Worm (Caenorhabditis elegans) whole organism, young adult: Measurements from ENCODE around the gene T09F3.4.
A peak's percentile ranks its signal among the peaks of the same experiment; 100 is the strongest.
"Not testable (repeated sequence)": the region's sequence is repeated elsewhere in the genome, so short reads cannot be mapped to it uniquely, and the experiment has no call there.

Experiments
- B0336.3 ChIP-seq: fragments of 200-800 bp; sonication (Bioruptor generic); IDR thresholded peaks from 2 replicates; pipeline ENCODE4 v1.3.6; 2022; ENCODE audit warnings: missing genetic modification characterization, missing compliant biosample characterization
- D2030.7 ChIP-seq: fragments of 200-800 bp; sonication (Bioruptor generic); IDR thresholded peaks from 2 replicates; pipeline ENCODE4 v1.3.6; 2022; ENCODE audit warnings: missing genetic modification reagents, missing genetic modification characterization, missing compliant biosample characterization
- Y53G8AR.9 ChIP-seq: fragments of 200-800 bp; sonication (Bioruptor generic); conservative IDR thresholded peaks from 2 replicates; pipeline ENCODE4 v1.3.6; 2022; ENCODE audit warnings: missing genetic modification reagents, missing genetic modification characterization, missing compliant biosample characterization
- Y79H2A.3 ChIP-seq: fragments of 200-800 bp; sonication (Bioruptor generic); conservative IDR thresholded peaks from 2 replicates; pipeline ENCODE4 v1.3.6; 2022; ENCODE audit warnings: missing genetic modification reagents, missing genetic modification characterization, missing compliant biosample characterization
- ama-1 ChIP-seq, 3 experiments: fragments of 150-350 bp in 1 of 3; sonication (generic microtip) in 2 of 3; optimal IDR thresholded peaks; 2 replicates each; lab custom pipeline; 2014 to 2018; ENCODE audit warnings: missing biosample characterization in 2 of 3, missing genetic modification characterization in 2 of 3, missing genetic modification reagents in 2 of 3
- attf-5 ChIP-seq: fragments of 200-800 bp; sonication (Bioruptor generic); optimal IDR thresholded peaks from 2 replicates; lab custom pipeline; 2018; ENCODE audit warnings: mild to moderate bottlenecking, missing genetic modification characterization, missing compliant biosample characterization
- cebp-1 ChIP-seq, 2 experiments: fragments of 200-800 bp in 1 of 2; sonication (Bioruptor generic) in 1 of 2; sonication (generic microtip) in 1 of 2; IDR thresholded peaks in 1 of 2; optimal IDR thresholded peaks in 1 of 2; 2 replicates each; pipeline versions ENCODE4 v1.3.6 to Lab custom; 2017 to 2022; ENCODE audit warnings: missing compliant biosample characterization in 2 of 2, missing genetic modification characterization in 2 of 2, mild to moderate bottlenecking in 1 of 2, missing genetic modification reagents in 1 of 2, moderate library complexity in 1 of 2
- cebp-2 ChIP-seq: fragments of 200-800 bp; sonication (Bioruptor generic); IDR thresholded peaks from 2 replicates; pipeline ENCODE4 v1.3.6; 2022; ENCODE audit warnings: missing genetic modification characterization, missing compliant biosample characterization
- ceh-40 ChIP-seq: fragments of 200-800 bp; sonication (Bioruptor generic); IDR thresholded peaks from 2 replicates; pipeline ENCODE4 v1.3.6; 2022; ENCODE audit warnings: missing genetic modification characterization, missing compliant biosample characterization
- ceh-91 ChIP-seq: fragments of 200-800 bp; sonication (Bioruptor generic); IDR thresholded peaks from 2 replicates; pipeline ENCODE4 v1.3.6; 2022; ENCODE audit warnings: missing genetic modification reagents, missing genetic modification characterization, missing compliant biosample characterization
- chd-7 ChIP-seq: sonication (generic microtip); optimal IDR thresholded peaks from 2 replicates; lab custom pipeline; 2016; ENCODE audit warnings: mild to moderate bottlenecking, missing genetic modification characterization, moderate library complexity, missing compliant biosample characterization
- die-1 ChIP-seq: sonication (generic microtip); optimal IDR thresholded peaks from 2 replicates; lab custom pipeline; 2016; ENCODE audit warnings: missing genotype, mild to moderate bottlenecking, missing genetic modification characterization, missing compliant biosample characterization
- dox-1 ChIP-seq: fragments of 200-800 bp; sonication (Bioruptor generic); IDR thresholded peaks from 2 replicates; pipeline ENCODE4 v1.3.6; 2022; ENCODE audit warnings: missing genetic modification reagents, missing genetic modification characterization, missing compliant biosample characterization
- dpff-1 ChIP-seq: sonication (generic microtip); optimal IDR thresholded peaks from 2 replicates; lab custom pipeline; 2017; ENCODE audit warnings: mild to moderate bottlenecking, missing genetic modification characterization, missing compliant biosample characterization
- him-1 ChIP-seq: sonication (generic microtip); optimal IDR thresholded peaks from 2 replicates; lab custom pipeline; 2016; ENCODE audit warnings: missing genotype, missing genetic modification reagents, missing genetic modification characterization, missing compliant biosample characterization
- hmg-1.2 ChIP-seq: fragments of 200-800 bp; sonication (Bioruptor generic); IDR thresholded peaks from 2 replicates; pipeline ENCODE4 v1.3.6; 2022; ENCODE audit warnings: missing genetic modification reagents, missing genetic modification characterization, missing compliant biosample characterization
- let-526 ChIP-seq: fragments of 200-800 bp; sonication (Bioruptor generic); IDR thresholded peaks from 2 replicates; pipeline ENCODE4 v1.3.6; 2022; ENCODE audit warnings: missing genetic modification reagents, missing genetic modification characterization, missing compliant biosample characterization
- lin-26 ChIP-seq: fragments of 200-800 bp; sonication (Bioruptor generic); IDR thresholded peaks from 2 replicates; pipeline ENCODE4 v1.3.6; 2022; ENCODE audit warnings: missing genetic modification reagents, missing genetic modification characterization, missing compliant biosample characterization
- lsl-1 ChIP-seq: fragments of 200-800 bp; sonication (Bioruptor generic); optimal IDR thresholded peaks from 2 replicates; lab custom pipeline; 2018; ENCODE audit warnings: mild to moderate bottlenecking, missing genetic modification characterization, moderate library complexity, missing compliant biosample characterization
- madf-10 ChIP-seq: sonication (generic microtip); optimal IDR thresholded peaks from 2 replicates; lab custom pipeline; 2016; ENCODE audit warnings: mild to moderate bottlenecking, missing genetic modification characterization, missing compliant biosample characterization
- madf-6 ChIP-seq: fragments of 200-800 bp; sonication (Bioruptor generic); IDR thresholded peaks from 2 replicates; pipeline ENCODE4 v1.3.6; 2022; ENCODE audit warnings: missing genetic modification reagents, missing genetic modification characterization, missing compliant biosample characterization
- madf-8 ChIP-seq: fragments of 200-800 bp; sonication (Bioruptor generic); conservative IDR thresholded peaks from 2 replicates; pipeline ENCODE4 v1.3.6; 2022; ENCODE audit warnings: missing genetic modification reagents, missing genetic modification characterization, missing compliant biosample characterization
- nfyb-1 ChIP-seq: fragments of 200-800 bp; sonication (Bioruptor generic); IDR thresholded peaks from 2 replicates; pipeline ENCODE4 v1.3.6; 2022; ENCODE audit warnings: missing genetic modification reagents, missing genetic modification characterization, missing compliant biosample characterization
- nhr-80 ChIP-seq: sonication (generic microtip); optimal IDR thresholded peaks from 2 replicates; lab custom pipeline; 2016; ENCODE audit warnings: missing genetic modification characterization, missing compliant biosample characterization
- pha-4 ChIP-seq: fragments of 150-350 bp; sonication (generic microtip); optimal IDR thresholded peaks from 2 replicates; lab custom pipeline; 2014; ENCODE audit warnings: missing biosample characterization, missing genetic modification reagents, missing genetic modification characterization
- repo-1 ChIP-seq: sonication (generic microtip); optimal IDR thresholded peaks from 2 replicates; lab custom pipeline; 2017; ENCODE audit warnings: mild to moderate bottlenecking, missing genetic modification characterization, missing compliant biosample characterization
- sea-2 ChIP-seq: fragments of 200-800 bp; sonication (Bioruptor generic); IDR thresholded peaks from 2 replicates; pipeline ENCODE4 v1.3.6; 2022; ENCODE audit warnings: missing genetic modification characterization, missing compliant biosample characterization
- snpc-3.4 ChIP-seq: sonication (generic microtip); optimal IDR thresholded peaks from 2 replicates; lab custom pipeline; 2017; ENCODE audit warnings: missing genetic modification characterization, mild to moderate bottlenecking, missing compliant biosample characterization, antibody characterized with exemption, moderate library complexity, missing genotype, missing genetic modification reagents
- somi-1 ChIP-seq: fragments of 200-800 bp; sonication (Bioruptor generic); optimal IDR thresholded peaks from 2 replicates; lab custom pipeline; 2018; ENCODE audit warnings: mild to moderate bottlenecking, missing genetic modification characterization, missing compliant biosample characterization
- tlf-1 ChIP-seq: fragments of 200-800 bp; sonication (Bioruptor generic); optimal IDR thresholded peaks from 2 replicates; lab custom pipeline; 2018; ENCODE audit warnings: mild to moderate bottlenecking, missing genetic modification characterization, missing compliant biosample characterization
- xnd-1 ChIP-seq: sonication (generic microtip); optimal IDR thresholded peaks from 2 replicates; lab custom pipeline; 2016; ENCODE audit warnings: missing genotype, missing genetic modification reagents, missing genetic modification characterization, missing compliant biosample characterization

The T09F3.4 gene

ce11 chrII:10442846-10443245, 47.3 kb downstream of the T09F3.4 start, which contains the start of gene ZK673.1:
ZK673.1 (plus strand) TSS chrII:10443146.
- not testable (repeated sequence) for TF ChIP-seq Y79H2A.3 (GFP tag; lab: Robert Waterston, UW); ceh-40 (GFP tag; lab: Robert Waterston, UW); madf-10 (tag; lab: Kevin White, UChicago)
- TF ChIP-seq, all 124 proteins: peak for 0; not testable (repeated sequence) for 124

ce11 chrII:10443898-10444297, 48.4 kb downstream of the T09F3.4 start:
- TF ChIP-seq nfyb-1 (GFP tag; lab: Robert Waterston, UW) (no peak), nhr-80 (tag; lab: Kevin White, UChicago) (peak; percentile 75)
- TF ChIP-seq, all 124 proteins: peak for 1

- TF ChIP-seq madf-6 (GFP tag; lab: Robert Waterston, UW) (peak; percentile 83), him-1 (tag; lab: Kevin White, UChicago) (no peak), xnd-1 (peak; percentile 57), Y53G8AR.9 (GFP tag; lab: Robert Waterston, UW) (no peak), madf-8 (GFP tag; lab: Robert Waterston, UW) (peak; percentile 86), lsl-1 (peak; percentile 76), snpc-3.4 (tag; lab: Kevin White, UChicago) (peak; percentile 28)
Measured at ce11 chrII:10444971-10445707, 49.6 kb downstream of the T09F3.4 start.

ce11 chrII:10445738-10446137, 50.2 kb downstream of the T09F3.4 start:
- TF ChIP-seq nfyb-1 (GFP tag; lab: Robert Waterston, UW) (peak; percentile 35; the same call in 1 of the 2 replicates), sea-2 (GFP tag; lab: Robert Waterston, UW) (0 out of 2 replicates have a peak, but pooled peaks have one; percentile 12), dox-1 (GFP tag; lab: Robert Waterston, UW) (0 out of 2 replicates have a peak, but pooled peaks have one; percentile 53), hmg-1.2 (GFP tag; lab: Robert Waterston, UW) (peak; percentile 20; the same call in 1 of the 2 replicates), cebp-1 (GFP tag; IDR thresholded peaks at IDR 0.05; lab: Robert Waterston, UW) (peak; percentile 86), cebp-1 (tag; optimal IDR thresholded peaks at IDR 0.05; lab: Kevin White, UChicago) (peak; percentile 93), die-1 (tag; lab: Kevin White, UChicago) (peak; percentile 8), D2030.7 (GFP tag; lab: Robert Waterston, UW) (no peak), nhr-80 (tag; lab: Kevin White, UChicago) (peak; percentile 62), attf-5 (GFP tag; lab: Kevin White, UChicago) (peak; percentile 50), repo-1 (tag; lab: Kevin White, UChicago) (peak; percentile 50), dpff-1 (tag; lab: Kevin White, UChicago) (no peak), B0336.3 (GFP tag; lab: Robert Waterston, UW) (peak; percentile 46; the same call in 1 of the 2 replicates), lin-26 (GFP tag; lab: Robert Waterston, UW) (no peak), chd-7 (peak; percentile 10), ceh-91 (GFP tag; lab: Robert Waterston, UW) (no peak), cebp-2 (GFP tag; lab: Robert Waterston, UW) (0 out of 2 replicates have a peak, but pooled peaks have one; percentile 40)

- TF ChIP-seq pha-4 (tag; lab: Kevin White, UChicago) (no peak), ama-1 (optimal IDR thresholded peaks at IDR 0.05; lab: Kevin White, UChicago) (no peak), ama-1 (GFP tag; optimal IDR thresholded peaks at IDR 0.05; lab: Kevin White, UChicago) (no peak), hmg-1.2 (GFP tag; lab: Robert Waterston, UW) (peak; percentile 15; the same call in 1 of the 2 replicates), let-526 (GFP tag; lab: Robert Waterston, UW) (0 out of 2 replicates have a peak, but pooled peaks have one; percentile 61), somi-1 (GFP tag; lab: Kevin White, UChicago) (peak; percentile 53), lin-26 (GFP tag; lab: Robert Waterston, UW) (no peak), madf-10 (tag; lab: Kevin White, UChicago) (peak; percentile 12), tlf-1 (peak; percentile 11)
Measured at ce11 chrII:10446300-10446699, 50.8 kb downstream of the T09F3.4 start.
